Worm (Caenorhabditis elegans) whole organism, L4 larva: ENCODE measurements around the gene M195.2.

Experiments
- F26F4.8 ChIP-seq: fragments of 200-800 bp; sonication (Bioruptor generic); conservative IDR thresholded peaks from 2 replicates; pipeline ENCODE4 v1.3.6; 2022; ENCODE audit warnings: missing genetic modification characterization, missing compliant biosample characterization
- R02D3.7 ChIP-seq: fragments of 150-350 bp; sonication (generic microtip); optimal IDR thresholded peaks from 3 replicates; lab custom pipeline; 2014; ENCODE audit warnings: missing biosample characterization, missing genetic modification characterization
- Y75B8A.6 ChIP-seq: fragments of 200-800 bp; sonication (Bioruptor generic); IDR thresholded peaks from 2 replicates; pipeline ENCODE4 v1.3.6; 2022; ENCODE audit warnings: missing genetic modification reagents, missing genetic modification characterization, missing compliant biosample characterization
- ZK337.2 ChIP-seq: fragments of 200-800 bp; sonication (Bioruptor generic); IDR thresholded peaks from 2 replicates; pipeline ENCODE4 v1.3.6; 2022; ENCODE audit warnings: missing genetic modification reagents, missing genetic modification characterization, missing compliant biosample characterization
- ZK546.5 ChIP-seq, 2 experiments: sonication (generic microtip); optimal IDR thresholded peaks; 2 replicates each; lab custom pipeline; 2017; ENCODE audit warnings: missing biosample characterization in 2 of 2, missing genetic modification characterization in 2 of 2
- aha-1 ChIP-seq: fragments of 150-350 bp; peaks from one replicate; lab custom pipeline; 2014; ENCODE audit warnings: missing biosample characterization, missing genetic modification characterization
- aly-2 ChIP-seq: sonication (generic microtip); optimal IDR thresholded peaks from 2 replicates; lab custom pipeline; 2018; ENCODE audit warnings: missing biosample characterization, missing genetic modification characterization
- ceh-62 ChIP-seq: sonication (generic microtip); optimal IDR thresholded peaks from 2 replicates; lab custom pipeline; 2017; ENCODE audit warnings: missing biosample characterization, missing genetic modification characterization
- ceh-82 ChIP-seq: sonication (generic microtip); optimal IDR thresholded peaks from 2 replicates; lab custom pipeline; 2017; ENCODE audit warnings: missing biosample characterization, missing genetic modification characterization
- ctbp-1 ChIP-seq: fragments of 200-800 bp; sonication (Bioruptor generic); IDR thresholded peaks from 2 replicates; pipeline ENCODE4 v1.3.6; 2022; ENCODE audit warnings: missing genetic modification reagents, missing genetic modification characterization, missing compliant biosample characterization
- daf-12 ChIP-seq: fragments of 150-350 bp; optimal IDR thresholded peaks from 2 replicates; lab custom pipeline; 2014; ENCODE audit warnings: missing biosample characterization, missing genetic modification reagents, missing genetic modification characterization
- daf-19 ChIP-seq: fragments of 200-800 bp; sonication (Bioruptor generic); conservative IDR thresholded peaks from 2 replicates; pipeline ENCODE4 v1.3.6; 2022; ENCODE audit warnings: missing genetic modification characterization, missing compliant biosample characterization
- dmd-6 ChIP-seq: fragments of 200-800 bp; sonication (Bioruptor generic); IDR thresholded peaks from 2 replicates; pipeline ENCODE4 v1.3.6; 2022; ENCODE audit warnings: missing genetic modification reagents, missing genetic modification characterization, missing compliant biosample characterization
- dmd-9 ChIP-seq: fragments of 200-800 bp; sonication (Bioruptor generic); IDR thresholded peaks from 2 replicates; pipeline ENCODE4 v1.3.6; 2022; ENCODE audit warnings: missing genetic modification reagents, missing genetic modification characterization, missing compliant biosample characterization
- dpl-1 ChIP-seq: fragments of 150-350 bp; optimal IDR thresholded peaks from 2 replicates; lab custom pipeline; 2014; ENCODE audit warnings: missing biosample characterization, missing genetic modification reagents, missing genetic modification characterization
- dve-1 ChIP-seq: sonication (generic microtip); optimal IDR thresholded peaks from 2 replicates; lab custom pipeline; 2017; ENCODE audit warnings: antibody characterized with exemption, mild to moderate bottlenecking, missing genetic modification characterization, missing compliant biosample characterization; ENCODE audit not compliant: insufficient read depth
- hmg-1.1 ChIP-seq: fragments of 200-800 bp; sonication (Bioruptor generic); IDR thresholded peaks from 2 replicates; pipeline ENCODE4 v1.3.6; 2022; ENCODE audit warnings: missing genetic modification reagents, missing genetic modification characterization, missing compliant biosample characterization
- lim-7 ChIP-seq: fragments of 200-800 bp; sonication (Bioruptor generic); IDR thresholded peaks from 2 replicates; pipeline ENCODE4 v1.3.6; 2022; ENCODE audit warnings: missing genetic modification characterization, missing compliant biosample characterization
- lin-38 ChIP-seq: fragments of 200-800 bp; sonication (Bioruptor generic); IDR thresholded peaks from 2 replicates; pipeline ENCODE4 v1.3.6; 2022; ENCODE audit warnings: missing genetic modification reagents, missing genetic modification characterization, missing compliant biosample characterization
- lin-39 ChIP-seq: fragments of 150-350 bp; optimal IDR thresholded peaks from 2 replicates; lab custom pipeline; 2014; ENCODE audit warnings: missing biosample characterization, missing genetic modification reagents, missing genetic modification characterization
- lsy-2 ChIP-seq, 2 experiments: fragments of 150-350 bp in 1 of 2; sonication (generic microtip) in 1 of 2; optimal IDR thresholded peaks; 2 replicates each; lab custom pipeline; 2014 to 2017; ENCODE audit warnings: missing biosample characterization in 2 of 2, missing genetic modification characterization in 2 of 2
- madf-9 ChIP-seq: fragments of 200-800 bp; sonication (Bioruptor generic); conservative IDR thresholded peaks from 2 replicates; pipeline ENCODE4 v1.3.6; 2022; ENCODE audit warnings: missing genetic modification reagents, missing genetic modification characterization, missing compliant biosample characterization
- nhr-11 ChIP-seq: fragments of 150-350 bp; optimal IDR thresholded peaks from 2 replicates; lab custom pipeline; 2014; ENCODE audit warnings: missing biosample characterization, missing genetic modification characterization
- nhr-28 ChIP-seq: fragments of 150-350 bp; optimal IDR thresholded peaks from 2 replicates; lab custom pipeline; 2014; ENCODE audit warnings: missing biosample characterization, missing genetic modification characterization
- pha-4 ChIP-seq, 2 experiments: fragments of 150-350 bp in 1 of 2; fragments of 200-800 bp in 1 of 2; sonication (Bioruptor generic) in 1 of 2; IDR thresholded peaks in 1 of 2; optimal IDR thresholded peaks in 1 of 2; 2 replicates each; pipeline versions ENCODE4 v1.3.6 to Lab custom; 2014 to 2022; ENCODE audit warnings: missing genetic modification characterization in 2 of 2, missing genetic modification reagents in 2 of 2, missing biosample characterization in 1 of 2, missing compliant biosample characterization in 1 of 2
- sdz-12 ChIP-seq: fragments of 200-800 bp; sonication (Bioruptor generic); optimal IDR thresholded peaks from 2 replicates; lab custom pipeline; 2018; ENCODE audit warnings: mild to moderate bottlenecking, missing genetic modification characterization, missing compliant biosample characterization
- unc-62 ChIP-seq, 3 experiments: fragments of 150-350 bp in 1 of 3; sonication (generic microtip); optimal IDR thresholded peaks in 2 of 3; peaks in 1 of 3; 1 replicate in 1 of 3; 2 replicates in 2 of 3; lab custom pipeline; 2014 to 2017; ENCODE audit warnings: missing biosample characterization in 3 of 3, missing genetic modification characterization in 3 of 3, missing genetic modification reagents in 3 of 3, missing genotype in 1 of 3
- zfp-3 ChIP-seq: fragments of 200-800 bp; sonication (Bioruptor generic); conservative IDR thresholded peaks from 2 replicates; pipeline ENCODE4 v1.3.6; 2022; ENCODE audit warnings: missing genetic modification reagents, missing genetic modification characterization, missing compliant biosample characterization
- zip-11 ChIP-seq: fragments of 200-800 bp; sonication (Bioruptor generic); IDR thresholded peaks from 2 replicates; pipeline ENCODE4 v1.3.6; 2022; ENCODE audit warnings: missing genetic modification characterization, missing compliant biosample characterization
- ztf-11 ChIP-seq: fragments of 150-350 bp; optimal IDR thresholded peaks from 2 replicates; lab custom pipeline; 2014; ENCODE audit warnings: missing biosample characterization, missing genetic modification characterization

M195.2 gene

DNA sequence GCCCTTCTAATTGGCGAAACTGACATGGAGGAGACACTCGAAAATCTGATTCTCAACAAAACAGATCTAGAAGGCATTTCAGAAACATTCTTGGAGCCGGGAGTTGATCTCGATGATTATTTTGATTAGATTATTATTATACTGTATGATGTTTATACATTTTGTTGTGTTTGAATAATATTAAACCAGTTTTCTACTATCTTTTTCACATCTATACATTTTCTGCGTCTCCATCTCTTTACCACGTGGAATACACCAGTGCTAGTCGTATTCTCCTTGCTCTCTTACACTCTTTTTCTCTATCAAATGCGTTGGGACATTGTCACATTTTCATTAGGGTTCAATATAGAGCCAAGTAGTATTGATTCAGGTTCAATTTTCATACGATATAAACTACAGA lies 31.1 kb upstream of the M195.2 start, which contains the start of gene C26D10.4 (continued):
- no peak for TF ChIP-seq ceh-62 (tag; lab: Kevin White, UChicago)

DNA sequence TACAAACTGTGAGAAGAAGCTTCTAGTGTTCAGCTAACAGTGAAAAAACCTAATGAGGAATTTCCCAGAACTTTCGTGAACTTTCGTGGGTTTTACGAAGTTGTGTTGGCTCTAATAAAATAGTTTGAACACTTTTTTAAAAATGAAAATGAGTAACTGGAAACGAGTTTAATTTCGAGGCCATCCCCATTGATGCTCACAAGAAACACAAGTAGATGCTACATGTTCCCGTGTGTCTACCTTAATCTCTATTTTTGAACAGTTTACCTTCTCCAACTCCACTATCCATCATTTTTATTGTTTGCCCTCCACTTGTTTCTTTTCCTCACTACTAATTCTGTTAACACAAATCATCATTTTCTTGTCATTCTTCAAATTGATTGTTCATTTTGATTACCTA lies 26.9 kb upstream of the M195.2 start, which contains the start of gene C26D10.7:
C26D10.7 (plus strand) TSS at position 301 of the 400 bp plus-strand sequence.
- TF ChIP-seq lin-39 (tag; lab: Kevin White, UChicago) (no peak), unc-62 (GFP tag; optimal IDR thresholded peaks at IDR 0.05 in 1 of 2; lab: Kevin White, UChicago) (peak in 1 of 2 experiments; percentile 41), unc-62 (tag; optimal IDR thresholded peaks at IDR 0.05; lab: Kevin White, UChicago) (no peak)
- TF ChIP-seq, all 104 proteins: peak for 1

DNA sequence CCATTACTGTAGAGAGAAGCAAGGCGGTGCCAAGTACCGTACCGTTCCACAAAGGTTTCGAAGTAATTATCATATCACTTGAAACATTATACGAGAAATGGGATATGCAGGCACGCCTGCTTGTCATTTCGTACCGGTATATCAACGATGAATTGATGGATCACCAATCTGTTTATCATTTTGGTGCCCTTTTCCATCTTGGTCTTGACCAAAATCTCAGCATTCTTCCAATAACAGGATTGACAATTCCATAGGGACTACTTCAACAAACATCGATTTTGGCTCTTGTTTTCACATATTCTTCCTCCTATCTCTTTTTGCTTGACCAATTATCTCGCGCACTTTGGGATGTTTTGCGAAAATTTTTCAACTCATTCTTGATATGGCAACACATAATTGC lies 21.4 kb upstream of the M195.2 start:
- no peak for TF ChIP-seq zip-11
- peak in 1 of 2 experiments; percentile 93 for TF ChIP-seq unc-62 (GFP tag; optimal IDR thresholded peaks at IDR 0.05 in 1 of 2; lab: Kevin White, UChicago)
- TF ChIP-seq unc-62 (tag; optimal IDR thresholded peaks at IDR 0.05; lab: Kevin White, UChicago) = no peak
- TF ChIP-seq pha-4 (GFP tag; IDR thresholded peaks at IDR 0.05; lab: Robert Waterston, UW) = no peak
- TF ChIP-seq pha-4 (tag; optimal IDR thresholded peaks at IDR 0.05; lab: Kevin White, UChicago) = no peak

DNA sequence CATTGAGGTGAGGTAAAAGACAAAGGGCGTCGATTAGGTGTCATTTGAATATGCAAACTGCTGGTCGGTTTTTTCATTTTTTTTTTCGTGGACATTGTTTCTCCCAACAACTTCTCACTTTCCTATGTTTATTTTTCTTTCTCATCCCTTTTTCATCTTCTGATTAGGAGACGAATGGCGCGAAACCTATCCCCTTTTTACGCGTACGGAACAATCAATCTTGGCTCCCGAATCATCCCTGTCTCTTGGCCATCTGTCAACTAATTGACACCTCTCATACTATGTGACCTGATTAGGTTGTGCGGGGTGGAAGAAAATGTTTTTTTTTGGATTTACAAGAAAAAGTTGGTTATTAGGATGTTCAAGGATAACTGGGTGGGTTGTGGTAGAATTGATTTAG lies 15.8 kb upstream of the M195.2 start:
- TF ChIP-seq lin-39 (tag; lab: Kevin White, UChicago) = no peak
- no peak for TF ChIP-seq F26F4.8 (GFP tag; lab: Robert Waterston, UW)
- TF ChIP-seq sdz-12 (GFP tag; lab: Kevin White, UChicago) = no peak
- peak in 1 of 2 experiments; percentile 70 for TF ChIP-seq unc-62 (GFP tag; optimal IDR thresholded peaks at IDR 0.05 in 1 of 2; lab: Kevin White, UChicago)
- no peak for TF ChIP-seq unc-62 (tag; optimal IDR thresholded peaks at IDR 0.05; lab: Kevin White, UChicago)
- TF ChIP-seq aha-1 (tag; lab: Kevin White, UChicago) = no peak
- TF ChIP-seq, all 104 proteins: peak for 1

DNA sequence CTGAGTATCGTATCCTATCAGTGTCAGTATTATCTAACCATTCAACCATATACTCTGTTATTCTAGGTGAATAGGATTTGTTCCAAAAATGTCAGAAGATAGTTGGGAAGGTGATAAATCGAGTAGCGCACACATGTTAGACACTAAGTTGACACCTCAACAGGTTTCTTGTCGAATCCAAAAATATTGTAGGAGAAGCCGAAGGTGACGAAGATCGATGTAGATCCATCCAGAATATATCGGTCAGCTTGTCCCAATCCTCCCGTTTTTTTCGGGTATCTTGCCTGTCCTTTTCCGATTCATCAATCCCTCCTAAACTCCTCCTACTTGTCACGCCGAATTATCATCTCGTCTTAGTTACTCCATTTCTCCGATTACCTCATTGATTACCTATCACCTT lies 14.9 kb upstream of the M195.2 start:
- TF ChIP-seq unc-62 (GFP tag; optimal IDR thresholded peaks at IDR 0.05 in 1 of 2; lab: Kevin White, UChicago) = peak in 1 of 2 experiments; percentile 96
- no peak for TF ChIP-seq unc-62 (tag; optimal IDR thresholded peaks at IDR 0.05; lab: Kevin White, UChicago)
- TF ChIP-seq daf-19 (GFP tag; lab: Robert Waterston, UW) = no peak

DNA sequence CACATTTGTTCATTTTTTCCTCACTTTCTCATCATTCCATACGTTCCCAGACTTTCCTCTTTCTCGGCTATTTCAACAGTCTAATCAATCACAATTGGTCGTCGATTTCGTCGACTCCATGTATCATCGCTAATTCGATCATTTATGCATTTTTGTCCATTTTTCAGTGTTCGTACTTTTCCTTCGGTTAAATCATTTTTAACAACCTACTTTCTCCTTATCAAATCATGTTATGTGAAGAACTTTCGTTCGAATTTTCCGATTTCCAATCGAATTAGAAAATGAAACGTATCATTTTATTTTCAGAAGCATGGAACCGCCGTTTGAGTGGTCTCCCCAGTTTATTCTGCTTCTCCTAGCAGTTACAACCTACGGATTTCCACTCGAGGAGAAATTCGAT lies 14.2 kb upstream of the M195.2 start, which contains the start of gene eff-1:
eff-1 (plus strand) TSS at position 301 of the 400 bp plus-strand sequence.
- TF ChIP-seq ZK337.2 (GFP tag; lab: Robert Waterston, UW) = no peak
- no peak for TF ChIP-seq nhr-11 (tag; lab: Kevin White, UChicago)
- no peak for TF ChIP-seq lin-38 (GFP tag; lab: Robert Waterston, UW)
- no peak for TF ChIP-seq daf-12

DNA sequence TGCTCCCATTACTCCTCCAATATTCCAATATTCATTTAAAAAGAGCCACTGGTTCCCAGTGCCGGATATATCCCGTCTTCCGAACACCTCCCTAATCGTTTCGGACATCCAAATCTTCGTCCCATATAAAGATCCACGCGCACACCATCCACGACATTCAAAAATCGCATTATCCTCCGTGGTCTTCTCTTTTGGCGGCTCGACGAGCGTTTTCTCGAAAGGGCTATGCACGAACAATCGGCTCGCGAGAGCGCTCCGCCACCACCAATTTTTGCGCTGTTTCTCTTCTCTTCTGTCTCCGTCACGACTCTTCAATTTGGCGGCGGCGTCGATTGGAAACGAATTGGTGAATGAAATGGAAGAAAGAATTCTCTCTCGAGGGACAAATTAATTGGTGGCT lies 7.3 kb upstream of the M195.2 start:
- TF ChIP-seq madf-9 (GFP tag; lab: Robert Waterston, UW) = no peak
- peak; percentile 53; the same call in 1 of the 2 replicates for TF ChIP-seq ctbp-1 (GFP tag; lab: Robert Waterston, UW)
- no peak for TF ChIP-seq dmd-6 (GFP tag; lab: Robert Waterston, UW)
- 0 out of 2 replicates have a peak, but pooled peaks have one; percentile 26 for TF ChIP-seq hmg-1.1 (GFP tag; lab: Robert Waterston, UW)
- no peak for TF ChIP-seq ztf-11 (tag; lab: Kevin White, UChicago)
- no peak for TF ChIP-seq dve-1 (tag; lab: Kevin White, UChicago)
- no peak for TF ChIP-seq R02D3.7 (tag; lab: Kevin White, UChicago)

DNA sequence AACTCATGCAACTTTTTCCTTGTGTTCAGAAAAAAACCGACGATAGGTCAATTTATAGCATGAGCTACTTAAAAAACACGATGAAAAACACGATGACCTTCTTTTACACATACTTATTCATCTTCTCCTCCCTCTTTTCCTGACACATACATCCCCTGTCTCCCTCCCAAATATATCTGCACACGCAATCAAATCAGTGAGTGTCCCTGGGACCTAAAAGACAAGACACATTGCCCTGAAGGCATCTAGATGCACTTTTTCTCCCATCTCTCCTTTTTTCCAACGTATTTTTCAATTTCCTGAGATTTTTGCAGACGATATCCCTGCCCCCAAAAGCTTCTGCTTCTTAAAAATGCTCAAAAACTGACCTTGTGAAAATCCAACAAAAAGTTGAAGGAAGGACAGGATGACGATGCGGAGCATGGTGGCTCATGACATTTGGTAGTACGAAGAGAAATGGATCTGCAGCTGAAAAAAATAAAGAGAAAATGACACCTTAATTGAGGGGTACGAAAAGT lies 6.3 kb upstream of the M195.2 start, which contains the start of gene C26D10.6:
C26D10.6 (minus strand) TSS at position 468 of the 518 bp plus-strand sequence.
- no peak for TF ChIP-seq aly-2 (tag; lab: Kevin White, UChicago)
- no peak for TF ChIP-seq Y75B8A.6
- no peak for TF ChIP-seq unc-62 (GFP tag; optimal IDR thresholded peaks at IDR 0.05 in 1 of 2; lab: Kevin White, UChicago)
- no peak for TF ChIP-seq unc-62 (tag; optimal IDR thresholded peaks at IDR 0.05; lab: Kevin White, UChicago)
- no peak for TF ChIP-seq ZK546.5 (tag; optimal IDR thresholded peaks at IDR 0.05; lab: Kevin White, UChicago)
- no peak for TF ChIP-seq dve-1 (tag; lab: Kevin White, UChicago)
- no peak for TF ChIP-seq ceh-82
- TF ChIP-seq nhr-28 (tag; lab: Kevin White, UChicago) = no peak
- TF ChIP-seq zfp-3 (GFP tag; lab: Robert Waterston, UW) = no peak
- TF ChIP-seq dmd-9 (GFP tag; lab: Robert Waterston, UW) = no peak
- TF ChIP-seq pha-4 (GFP tag; IDR thresholded peaks at IDR 0.05; lab: Robert Waterston, UW) = no peak
- no peak for TF ChIP-seq pha-4 (tag; optimal IDR thresholded peaks at IDR 0.05; lab: Kevin White, UChicago)
- no peak for TF ChIP-seq lsy-2 (tag; optimal IDR thresholded peaks at IDR 0.05; lab: Kevin White, UChicago)
- no peak for TF ChIP-seq dpl-1 (GFP tag; lab: Kevin White, UChicago)
- TF ChIP-seq lim-7 (GFP tag; lab: Robert Waterston, UW) = no peak
